Fruit fly (Drosophila melanogaster) whole organism, embryonic: ENCODE measurements around the gene Dhc62B.

ENCODE experiments used
- BEAF-32 ChIP-seq: fragments of 200-800 bp; sonication (Bioruptor generic); optimal IDR thresholded peaks from 3 replicates; lab custom pipeline; 2017; ENCODE audit warnings: missing biosample characterization, missing genetic modification characterization, mild to moderate bottlenecking, moderate library complexity, missing genetic modification reagents
- Bgb ChIP-seq: fragments of 200-800 bp; sonication (Bioruptor generic); IDR thresholded peaks from 2 replicates; pipeline ENCODE4 v1.3.6; 2022; ENCODE audit warnings: missing biosample characterization, missing genetic modification characterization; ENCODE audit not compliant: partially characterized antibody
- C15 ChIP-seq: fragments of 200-800 bp; sonication (Bioruptor generic); IDR thresholded peaks from 3 replicates; pipeline ENCODE4 v1.3.6; 2022; ENCODE audit warnings: missing biosample characterization, missing genetic modification characterization
- CG10147 ChIP-seq: fragments of 200-800 bp; sonication (Bioruptor generic); optimal IDR thresholded peaks from 2 replicates; lab custom pipeline; 2019; ENCODE audit warnings: missing biosample characterization, mild to moderate bottlenecking, missing genetic modification characterization, moderate library complexity
- CG11504 ChIP-seq: fragments of 200-800 bp; sonication (Bioruptor generic); optimal IDR thresholded peaks from 3 replicates; lab custom pipeline; 2019; ENCODE audit warnings: missing biosample characterization, mild to moderate bottlenecking, missing genetic modification characterization, moderate library complexity
- CG13123 ChIP-seq: fragments of 200-800 bp; sonication (Bioruptor generic); optimal IDR thresholded peaks from 2 replicates; lab custom pipeline; 2016; ENCODE audit warnings: missing biosample characterization, missing genetic modification characterization
- CG14860 ChIP-seq: fragments of 200-800 bp; sonication (Bioruptor generic); IDR thresholded peaks from 3 replicates; pipeline ENCODE4 v1.3.6; 2022; ENCODE audit warnings: missing biosample characterization, missing genetic modification characterization; ENCODE audit not compliant: partially characterized antibody
- CG15479 ChIP-seq: fragments of 200-800 bp; sonication (Bioruptor generic); optimal IDR thresholded peaks from 3 replicates; lab custom pipeline; 2019; ENCODE audit warnings: missing biosample characterization, mild to moderate bottlenecking, missing genetic modification characterization, moderate library complexity
- CG16813 ChIP-seq: fragments of 200-800 bp; sonication (Bioruptor generic); IDR thresholded peaks from 3 replicates; pipeline ENCODE4 v1.3.6; 2022; ENCODE audit warnings: missing biosample characterization, missing genetic modification characterization; ENCODE audit not compliant: partially characterized antibody
- CG17186 ChIP-seq: fragments of 200-800 bp; sonication (Bioruptor generic); optimal IDR thresholded peaks from 3 replicates; lab custom pipeline; 2017; ENCODE audit warnings: missing biosample characterization, missing genetic modification reagents, missing genetic modification characterization
- CG17802 ChIP-seq: fragments of 200-800 bp; sonication (Bioruptor generic); optimal IDR thresholded peaks from 2 replicates; lab custom pipeline; 2018; ENCODE audit warnings: missing biosample characterization, mild to moderate bottlenecking, missing genetic modification characterization, moderate library complexity
- CG18599 ChIP-seq: fragments of 200-800 bp; sonication (Bioruptor generic); optimal IDR thresholded peaks from 3 replicates; lab custom pipeline; 2017; ENCODE audit warnings: missing biosample characterization, missing genetic modification characterization, mild to moderate bottlenecking, moderate library complexity, missing genetic modification reagents
- CG3281 ChIP-seq: fragments of 200-800 bp; sonication (Bioruptor generic); optimal IDR thresholded peaks from 3 replicates; lab custom pipeline; 2017; ENCODE audit warnings: missing biosample characterization, mild to moderate bottlenecking, missing genetic modification characterization
- CG34224 ChIP-seq: fragments of 200-800 bp; sonication (Bioruptor generic); IDR thresholded peaks from 3 replicates; pipeline ENCODE4 v1.3.6; 2022; ENCODE audit warnings: missing biosample characterization, missing genetic modification characterization; ENCODE audit not compliant: partially characterized antibody
- CG3995 ChIP-seq: fragments of 200-800 bp; sonication (Bioruptor generic); optimal IDR thresholded peaks from 3 replicates; lab custom pipeline; 2016; ENCODE audit warnings: missing biosample characterization, missing genetic modification characterization
- CG6175 ChIP-seq: fragments of 200-800 bp; sonication (Bioruptor generic); IDR thresholded peaks from 3 replicates; pipeline ENCODE4 v1.3.6; 2022; ENCODE audit warnings: missing biosample characterization, missing genetic modification characterization
- CG6654 ChIP-seq: fragments of 200-800 bp; sonication (Bioruptor generic); optimal IDR thresholded peaks from 2 replicates; lab custom pipeline; 2017; ENCODE audit warnings: missing biosample characterization, mild to moderate bottlenecking, missing genetic modification characterization
- CG6791 ChIP-seq: fragments of 200-800 bp; sonication (Bioruptor generic); IDR thresholded peaks from 3 replicates; pipeline ENCODE4 v1.3.6; 2022; ENCODE audit warnings: missing biosample characterization, missing genetic modification characterization; ENCODE audit not compliant: partially characterized antibody
- CG9876 ChIP-seq: fragments of 200-800 bp; sonication (Bioruptor generic); optimal IDR thresholded peaks from 2 replicates; lab custom pipeline; 2016; ENCODE audit warnings: missing biosample characterization, missing genetic modification characterization
- Dll ChIP-seq: fragments of 200-800 bp; sonication (Bioruptor generic); IDR thresholded peaks from 4 replicates; pipeline ENCODE4 v1.3.6; 2022; ENCODE audit warnings: missing biosample characterization, missing genetic modification characterization; ENCODE audit not compliant: partially characterized antibody
- Doc3 ChIP-seq: fragments of 200-800 bp; sonication (Bioruptor generic); IDR thresholded peaks from 3 replicates; pipeline ENCODE4 v1.3.6; 2022; ENCODE audit warnings: missing biosample characterization, missing genetic modification characterization; ENCODE audit not compliant: partially characterized antibody
- Dp ChIP-seq: fragments of 200-800 bp; sonication (Bioruptor generic); optimal IDR thresholded peaks from 2 replicates; lab custom pipeline; 2018; ENCODE audit warnings: missing biosample characterization, mild to moderate bottlenecking, missing genetic modification characterization, moderate library complexity
- Dref ChIP-seq: fragments of 200-800 bp; sonication (Bioruptor generic); IDR thresholded peaks from 2 replicates; pipeline ENCODE4 v1.3.6; 2022; ENCODE audit warnings: missing biosample characterization, missing genetic modification characterization
- HLH4C ChIP-seq: fragments of 200-800 bp; sonication (Bioruptor generic); IDR thresholded peaks from 3 replicates; pipeline ENCODE4 v1.3.6; 2022; ENCODE audit warnings: missing biosample characterization, missing genetic modification characterization; ENCODE audit not compliant: partially characterized antibody
- MBD-R2 ChIP-seq: fragments of 200-800 bp; sonication (Bioruptor generic); IDR thresholded peaks from 2 replicates; pipeline ENCODE4 v1.3.6; 2022; ENCODE audit warnings: missing biosample characterization, missing genetic modification characterization
- Med ChIP-seq: fragments of 200-800 bp; sonication (Bioruptor generic); peaks from one replicate; lab custom pipeline; 2016; ENCODE audit warnings: missing biosample characterization, missing genetic modification characterization, mild to moderate bottlenecking, inconsistent platforms, moderate library complexity
- Opbp ChIP-seq: fragments of 200-800 bp; sonication (Bioruptor generic); IDR thresholded peaks from 3 replicates; pipeline ENCODE4 v1.3.6; 2022; ENCODE audit warnings: missing biosample characterization, missing genetic modification characterization; ENCODE audit not compliant: partially characterized antibody
- Sry-δ ChIP-seq: fragments of 200-800 bp; sonication (Bioruptor generic); optimal IDR thresholded peaks from 2 replicates; lab custom pipeline; 2016; ENCODE audit warnings: missing biosample characterization, missing genetic modification characterization
- bbx ChIP-seq: fragments of 200-800 bp; sonication (Bioruptor generic); IDR thresholded peaks from 2 replicates; pipeline ENCODE4 v1.3.6; 2022; ENCODE audit warnings: missing biosample characterization, missing genetic modification characterization; ENCODE audit not compliant: partially characterized antibody
- gfzf ChIP-seq: fragments of 200-800 bp; sonication (Bioruptor generic); optimal IDR thresholded peaks from 2 replicates; lab custom pipeline; 2016; ENCODE audit warnings: missing biosample characterization, mild to moderate bottlenecking, missing genetic modification characterization, moderate library complexity
- hbn ChIP-seq: fragments of 200-800 bp; sonication (Bioruptor generic); IDR thresholded peaks from 2 replicates; pipeline ENCODE4 v1.3.6; 2022; ENCODE audit warnings: missing biosample characterization, missing genetic modification characterization; ENCODE audit not compliant: partially characterized antibody
- jumu ChIP-seq: fragments of 200-800 bp; sonication (Bioruptor generic); optimal IDR thresholded peaks from 3 replicates; lab custom pipeline; 2016; ENCODE audit warnings: missing biosample characterization, missing genetic modification characterization
- knrl ChIP-seq: fragments of 200-800 bp; sonication (Bioruptor generic); IDR thresholded peaks from 3 replicates; pipeline ENCODE4 v1.3.6; 2022; ENCODE audit warnings: missing biosample characterization, missing genetic modification characterization; ENCODE audit not compliant: partially characterized antibody
- nerfin-2 ChIP-seq: fragments of 200-800 bp; sonication (Bioruptor generic); IDR thresholded peaks from 2 replicates; pipeline ENCODE4 v1.3.6; 2022; ENCODE audit warnings: missing biosample characterization, missing genetic modification characterization; ENCODE audit not compliant: partially characterized antibody
- pzg ChIP-seq: fragments of 200-800 bp; sonication (Bioruptor generic); optimal IDR thresholded peaks from 3 replicates; lab custom pipeline; 2018; ENCODE audit warnings: missing biosample characterization, mild to moderate bottlenecking, missing genetic modification characterization, moderate library complexity
- sna ChIP-seq: fragments of 200-800 bp; sonication (Bioruptor generic); IDR thresholded peaks from 2 replicates; pipeline ENCODE4 v1.3.6; 2022; ENCODE audit warnings: missing biosample characterization, missing genetic modification characterization; ENCODE audit not compliant: partially characterized antibody
- ttk ChIP-seq: fragments of 200-800 bp; sonication (Bioruptor generic); IDR thresholded peaks from 2 replicates; pipeline ENCODE4 v2.1.2; 2022; ENCODE audit warnings: missing biosample characterization, missing genetic modification characterization
- unpg ChIP-seq: fragments of 200-800 bp; sonication (Bioruptor generic); optimal IDR thresholded peaks from 3 replicates; lab custom pipeline; 2018; ENCODE audit warnings: missing biosample characterization, mild to moderate bottlenecking, missing genetic modification characterization, moderate library complexity
- zf30C ChIP-seq: fragments of 200-800 bp; sonication (Bioruptor generic); optimal IDR thresholded peaks from 3 replicates; lab custom pipeline; 2018; ENCODE audit warnings: missing biosample characterization, mild to moderate bottlenecking, missing genetic modification characterization

The Dhc62B gene

DNA sequence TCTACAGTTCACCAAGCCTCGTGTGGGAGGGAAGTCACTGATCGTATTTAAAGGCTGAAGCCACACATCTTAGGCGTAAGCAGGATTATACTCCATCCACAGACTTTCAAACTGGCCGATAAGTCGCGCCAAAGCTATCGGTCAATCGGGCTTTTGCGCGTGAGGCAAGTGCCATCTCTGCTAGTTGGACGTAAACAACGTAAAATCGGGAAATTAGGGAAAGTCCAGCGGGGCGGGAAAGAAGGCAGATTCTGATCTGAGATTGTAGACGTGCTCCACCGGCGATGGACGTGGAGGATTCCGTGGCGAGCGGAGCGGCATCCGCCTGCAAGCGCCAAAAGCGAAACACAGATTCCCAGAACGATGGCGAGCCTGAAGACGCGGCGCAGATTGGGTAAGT lies 15.4 kb downstream of the Dhc62B start, which contains the start of gene CG8001 (continued):
- peak; percentile 49; the same call in 2 of the 3 replicates for TF ChIP-seq Opbp (GFP tag; lab: Robert Waterston, UW)
- peak; percentile 75 for TF ChIP-seq Med (GFP tag; lab: Kevin White, UChicago)
- TF ChIP-seq gfzf, result no peak
- TF ChIP-seq HLH4C (GFP tag; lab: Robert Waterston, UW), result peak; percentile 61
- TF ChIP-seq CG17802 (tag; lab: Kevin White, UChicago), result no peak
- TF ChIP-seq BEAF-32, result peak; percentile 67
- TF ChIP-seq CG3281 (GFP tag; lab: Kevin White, UChicago), result no peak
- TF ChIP-seq CG34224 (GFP tag; lab: Robert Waterston, UW), result peak; percentile 56; the same call in 2 of the 3 replicates
- peak; percentile 46; the same call in 1 of the 3 replicates for TF ChIP-seq Doc3
- no peak for TF ChIP-seq CG6654 (GFP tag; lab: Kevin White, UChicago)
- TF ChIP-seq C15 (GFP tag; lab: Robert Waterston, UW), result no peak
- no peak for TF ChIP-seq CG11504 (tag; lab: Kevin White, UChicago)
- TF ChIP-seq CG9876 (GFP tag; lab: Kevin White, UChicago), result no peak
- peak; percentile 66 for TF ChIP-seq hbn (GFP tag; lab: Robert Waterston, UW)
- peak; percentile 91 for TF ChIP-seq MBD-R2 (GFP tag; lab: Robert Waterston, UW)
- no peak for TF ChIP-seq CG18599
- peak; percentile 45 for TF ChIP-seq pzg
- no peak for TF ChIP-seq CG10147 (GFP tag; lab: Kevin White, UChicago)
- TF ChIP-seq Dll (GFP tag; lab: Robert Waterston, UW), result peak; percentile 61; the same call in 3 of the 4 replicates
- peak; percentile 36; the same call in 1 of the 2 replicates for TF ChIP-seq nerfin-2 (GFP tag; lab: Robert Waterston, UW)
- peak; percentile 71 for TF ChIP-seq Bgb
- peak; percentile 41; the same call in 1 of the 2 replicates for TF ChIP-seq sna (GFP tag; lab: Robert Waterston, UW)
- TF ChIP-seq CG15479 (GFP tag; lab: Kevin White, UChicago), result no peak
- TF ChIP-seq zf30C (GFP tag; lab: Kevin White, UChicago), result no peak
- TF ChIP-seq CG6175 (GFP tag; lab: Robert Waterston, UW), result no peak
- TF ChIP-seq Dp (GFP tag; lab: Kevin White, UChicago), result peak; percentile 90
- TF ChIP-seq ttk (GFP tag; lab: Robert Waterston, UW), result no peak
- TF ChIP-seq unpg (GFP tag; lab: Kevin White, UChicago), result no peak
- peak; percentile 83 for TF ChIP-seq Sry-δ (GFP tag; lab: Kevin White, UChicago)
- TF ChIP-seq CG6791 (GFP tag; lab: Robert Waterston, UW), result peak; percentile 67
- peak; percentile 69 for TF ChIP-seq bbx (GFP tag; lab: Robert Waterston, UW)
- TF ChIP-seq CG14860 (GFP tag; lab: Robert Waterston, UW), result 0 out of 3 replicates have a peak, but pooled peaks have one; percentile 37
- TF ChIP-seq knrl (GFP tag; lab: Robert Waterston, UW), result peak; percentile 44; the same call in 2 of the 3 replicates
- no peak for TF ChIP-seq CG3995 (GFP tag; lab: Kevin White, UChicago)
- no peak for TF ChIP-seq CG13123 (GFP tag; lab: Kevin White, UChicago)
- TF ChIP-seq Dref (GFP tag; lab: Robert Waterston, UW), result peak; percentile 76
- TF ChIP-seq CG17186, result peak; percentile 57
- TF ChIP-seq jumu (GFP tag; lab: Kevin White, UChicago), result no peak
- TF ChIP-seq CG16813, result 0 out of 3 replicates have a peak, but pooled peaks have one; percentile 33
